Fruit fly (Drosophila melanogaster) whole organism, larva: ENCODE results near the gene yellow-g.

Experiments
- noc ChIP-seq: fragments of 200-800 bp; sonication (Bioruptor generic); optimal IDR thresholded peaks from 3 replicates; lab custom pipeline; 2019; ENCODE audit warnings: missing biosample characterization, mild to moderate bottlenecking, missing genetic modification characterization, moderate library complexity

The yellow-g gene

DNA sequence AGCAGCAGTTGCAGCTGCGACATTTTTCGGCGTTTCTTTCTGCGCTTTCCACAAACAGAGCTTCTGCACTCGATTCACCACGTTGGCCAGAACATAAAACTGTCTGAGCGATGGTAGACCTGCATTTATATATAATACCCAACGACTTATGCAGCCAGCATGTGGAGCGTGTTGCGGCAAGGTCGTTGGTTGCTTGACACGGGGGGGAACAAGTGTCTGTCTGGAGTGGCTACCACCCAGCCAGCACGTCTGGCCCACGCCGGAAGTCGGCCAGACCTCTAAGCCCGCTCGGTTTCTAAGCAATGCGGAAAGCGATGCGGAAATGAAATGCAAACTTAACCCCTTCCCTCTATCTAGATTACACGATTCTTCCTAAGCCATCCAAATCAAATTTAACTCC, at the start of gene yellow-g:
Gene yellow-g, minus strand, starts transcription at position 101 of the 400 bp plus-strand sequence.
- TF ChIP-seq noc (tag; lab: Kevin White, UChicago), result no peak

dm6 chr3L:2282506-2282905, 9.9 kb upstream of the yellow-g start, which contains the start of gene MsR2:
TSS of gene MsR2 (plus strand) at chr3L:2282883.
- no peak for TF ChIP-seq noc (tag; lab: Kevin White, UChicago)

DNA sequence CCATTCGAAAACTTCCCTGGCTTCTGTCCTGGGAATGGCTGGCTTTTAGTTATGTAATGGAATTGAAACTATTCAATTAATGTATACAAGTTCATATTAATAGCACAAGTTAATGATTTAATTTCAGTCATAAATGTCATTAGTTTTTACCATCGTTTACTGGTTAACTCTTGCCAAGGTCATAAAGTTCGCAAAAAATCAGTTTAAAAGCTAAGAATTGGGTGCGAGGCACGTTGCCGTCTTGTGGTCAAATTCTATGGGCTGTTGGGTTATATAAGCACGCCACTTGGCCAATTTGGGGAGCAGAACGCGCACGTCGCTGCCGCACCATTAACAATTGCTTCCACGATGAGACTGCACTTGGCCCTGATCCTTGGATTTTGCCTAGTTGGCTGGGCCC, 3.7 kb upstream of the yellow-g start, which contains the start of gene yellow-g2:
Gene yellow-g2, plus strand, starts transcription at position 301 of the 400 bp plus-strand sequence.
- no peak for TF ChIP-seq noc (tag; lab: Kevin White, UChicago)

- TF ChIP-seq noc (tag; lab: Kevin White, UChicago), result no peak
Observed at dm6 chr3L:2273392-2273791, 823 bp upstream of the yellow-g start.

DNA sequence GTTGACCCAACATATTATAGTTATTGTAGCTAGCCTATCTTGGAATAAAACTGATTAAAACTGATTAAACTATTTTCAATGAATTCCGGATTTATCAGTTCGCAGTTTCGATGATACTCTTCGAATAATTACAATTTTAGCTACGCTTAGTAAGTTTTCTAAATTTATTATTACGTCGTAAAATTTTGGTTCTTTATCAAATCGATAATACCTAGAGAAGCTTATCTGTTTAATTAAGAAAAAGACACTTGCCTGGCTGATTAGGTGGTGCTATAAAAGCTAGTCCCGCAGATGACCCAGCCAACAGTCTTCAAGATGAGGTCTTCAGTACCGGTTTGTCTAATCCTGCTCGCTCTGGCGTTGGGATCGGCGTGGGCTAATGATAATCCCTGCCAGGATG, 4.0 kb downstream of the yellow-g start, which contains the start of gene CG32302:
Gene CG32302, plus strand, starts transcription at position 301 of the 400 bp plus-strand sequence.
- TF ChIP-seq noc (tag; lab: Kevin White, UChicago), result no peak

dm6 chr3L:2267558-2267957, 5.0 kb downstream of the yellow-g start, which contains the start of gene obst-I:
TSS of gene obst-I (plus strand) at chr3L:2267858.
- TF ChIP-seq noc (tag; lab: Kevin White, UChicago), result no peak

- no peak for TF ChIP-seq noc (tag; lab: Kevin White, UChicago)
Observed at dm6 chr3L:2265692-2266444, 6.7 kb downstream of the yellow-g start, which contains the start of the genes ecd and CG13806. TSS of gene ecd (minus strand) at chr3L:2265857. TSS of gene CG13806 (plus strand) at chr3L:2266394.

dm6 chr3L:2262515-2262944, 10.0 kb downstream of the yellow-g start, which contains the start of the genes oxt and CG13807:
TSS of gene oxt (minus strand) at chr3L:2262664.
TSS of gene CG13807 (plus strand) at chr3L:2262919.
- peak; percentile 78 for TF ChIP-seq noc (tag; lab: Kevin White, UChicago)

DNA sequence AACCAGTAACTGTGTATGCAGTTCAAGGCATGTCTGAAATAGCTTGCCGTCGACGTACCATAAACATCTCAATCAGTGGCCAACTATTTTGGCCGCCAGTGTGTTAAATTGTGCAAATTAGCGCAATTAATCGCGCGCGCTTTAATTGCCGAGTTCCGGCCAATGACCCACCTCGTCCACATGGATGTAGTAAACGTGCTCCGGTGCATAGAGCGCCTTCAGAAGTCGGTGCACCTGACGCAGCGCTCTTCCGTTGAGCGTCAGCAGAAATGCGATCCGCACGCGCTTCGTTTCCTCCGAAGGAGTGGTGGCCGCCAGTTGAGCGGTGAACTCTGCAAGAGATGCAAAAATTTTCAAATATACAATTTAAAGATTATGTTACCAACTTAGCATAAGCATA, 11.3 kb downstream of the yellow-g start:
- TF ChIP-seq noc (tag; lab: Kevin White, UChicago), result no peak

dm6 chr3L:2257412-2257862, 15.1 kb downstream of the yellow-g start, which contains the start of the genes CG1275 and Elp5:
TSS of gene CG1275 (minus strand) at chr3L:2257423.
TSS of gene Elp5 (plus strand) at chr3L:2257456.
- peak; percentile 91 for TF ChIP-seq noc (tag; lab: Kevin White, UChicago)

dm6 chr3L:2256422-2257172, 16.0 kb downstream of the yellow-g start:
- TF ChIP-seq noc (tag; lab: Kevin White, UChicago), result no peak

dm6 chr3L:2255775-2256174, 16.8 kb downstream of the yellow-g start:
- TF ChIP-seq noc (tag; lab: Kevin White, UChicago), result no peak

DNA sequence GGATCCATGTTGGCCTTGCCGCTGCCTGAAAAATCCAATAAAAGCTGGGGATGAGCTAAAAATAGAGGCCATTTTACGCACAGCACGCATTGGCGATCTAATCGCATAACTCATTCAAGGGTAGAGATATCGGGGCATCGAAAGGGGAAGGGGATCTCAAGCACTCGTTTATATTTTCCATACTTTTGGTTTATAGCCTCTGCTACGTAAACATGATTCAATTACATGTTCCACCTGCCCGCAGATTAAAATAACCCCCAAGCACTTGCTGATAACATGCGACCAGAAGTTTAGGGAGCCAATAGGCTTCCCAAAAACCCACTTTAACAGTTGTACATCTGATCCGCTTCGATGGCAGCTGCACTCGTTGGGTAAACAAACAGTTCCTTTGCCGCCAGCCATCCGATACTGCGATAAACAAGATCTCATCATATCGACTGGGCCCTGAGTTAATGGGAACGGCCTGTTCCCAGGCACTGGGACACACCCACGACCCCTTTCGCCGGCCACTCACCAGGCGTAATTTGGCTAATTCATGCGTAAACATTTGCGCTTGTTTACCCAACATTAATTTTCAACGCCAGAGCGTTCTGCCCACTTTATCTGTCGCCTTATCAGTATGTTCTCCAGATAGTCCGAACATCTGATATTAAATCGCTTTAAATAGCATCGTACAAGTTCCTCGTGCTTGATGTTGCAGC, 18.5 kb downstream of the yellow-g start:
- TF ChIP-seq noc (tag; lab: Kevin White, UChicago), result peak; percentile 26

DNA sequence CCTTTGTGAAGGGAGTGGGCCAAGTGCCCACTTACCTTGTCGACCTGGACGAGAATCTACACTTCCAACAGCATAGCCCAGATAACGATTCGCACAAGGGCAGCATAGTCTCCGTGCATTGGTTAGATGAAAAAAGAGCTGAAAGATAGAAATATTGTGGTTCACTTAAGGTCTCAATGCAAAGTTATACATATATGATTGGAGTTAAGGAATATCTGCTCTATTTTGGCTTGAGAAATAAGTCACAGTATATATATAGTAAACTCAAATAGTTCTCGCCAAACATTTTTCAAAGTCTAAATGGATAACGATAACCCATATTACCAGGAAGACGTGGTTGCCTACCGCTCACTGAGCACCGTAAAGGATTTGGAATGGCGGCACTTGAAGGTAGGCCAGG, 24.2 kb downstream of the yellow-g start, which contains the start of gene CG32305:
Gene CG32305, plus strand, starts transcription at position 301 of the 400 bp plus-strand sequence.
- TF ChIP-seq noc (tag; lab: Kevin White, UChicago), result no peak
